Fruit fly (Drosophila melanogaster): ENCODE results near the gene CG3808.

The CG3808 gene

DNA sequence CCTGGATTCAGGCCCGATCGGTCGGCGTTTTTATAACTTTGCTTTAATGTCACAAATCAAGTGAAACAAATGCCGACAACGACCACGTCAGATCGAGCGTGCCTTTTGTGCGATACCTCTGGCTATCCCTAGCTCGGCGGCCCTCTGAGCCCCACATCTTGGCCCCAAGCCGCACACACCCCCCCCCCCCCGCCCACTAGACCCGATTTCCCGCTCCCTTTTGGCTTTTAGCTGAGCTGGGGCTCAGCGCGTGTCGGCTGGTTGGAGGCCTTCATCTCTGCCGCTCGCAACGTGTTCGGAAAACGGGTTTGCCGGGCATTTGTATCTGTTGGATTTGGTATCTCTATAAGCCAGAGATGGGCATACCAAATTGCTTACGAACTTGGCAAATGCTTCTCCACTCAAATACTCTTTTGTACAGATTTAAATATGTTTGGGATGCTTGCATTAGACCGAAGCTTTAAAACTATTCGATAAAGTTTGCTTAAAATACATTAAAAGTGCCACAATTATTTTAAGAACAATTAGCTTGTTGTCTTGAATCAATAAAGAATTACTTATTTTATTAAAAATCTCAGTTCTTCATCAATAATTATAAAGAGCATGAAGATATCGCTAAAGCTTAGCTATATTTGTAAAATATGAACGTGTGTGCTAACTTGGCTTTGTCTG lies 15.9 kb upstream of the CG3808 start (continued):
- TF ChIP-seq wek (GFP tag; optimal IDR thresholded peaks at IDR 0.05) (no peak), da (GFP tag; optimal IDR thresholded peaks at IDR 0.05) (no peak), Hmx (GFP tag; optimal IDR thresholded peaks at IDR 0.05) (no peak), CG17802 (tag; optimal IDR thresholded peaks at IDR 0.05) (no peak), ash1 (GFP tag; optimal IDR thresholded peaks at IDR 0.05) (no peak), lov (optimal IDR thresholded peaks at IDR 0.05) (no peak), lov (GFP tag; IDR thresholded peaks at IDR 0.05) (no peak), fd3F (GFP tag; optimal IDR thresholded peaks at IDR 0.05) (peak; percentile 39), MTF-1 (GFP tag; optimal IDR thresholded peaks at IDR 0.05; ENCODE audit: borderline replicate concordance) (no peak), CG10147 (GFP tag; optimal IDR thresholded peaks at IDR 0.05) (peak; percentile 42), Sox100B (GFP tag; optimal IDR thresholded peaks at IDR 0.05) (peak; percentile 48), BtbVII (GFP tag; optimal IDR thresholded peaks at IDR 0.05) (peak; percentile 35), p53 (GFP tag; optimal IDR thresholded peaks at IDR 0.05) (no peak), sr (GFP tag; IDR thresholded peaks at IDR 0.05) (peak; percentile 49; the same call in 1 of the 3 replicates), CG3065 (GFP tag; optimal IDR thresholded peaks at IDR 0.05) (no peak), fu2 (GFP tag; optimal IDR thresholded peaks at IDR 0.05) (no peak), CG32772 (GFP tag; IDR thresholded peaks at IDR 0.05) (no peak), Pdp1 (GFP tag; optimal IDR thresholded peaks at IDR 0.05) (no peak), GATAe (GFP tag; conservative IDR thresholded peaks at IDR 0.05) (no peak), hth (optimal IDR thresholded peaks at IDR 0.05) (no peak), CG1647 (GFP tag; optimal IDR thresholded peaks at IDR 0.05) (no peak), gsb-n (tag; optimal IDR thresholded peaks at IDR 0.05) (peak; percentile 26), vvl (GFP tag; IDR thresholded peaks at IDR 0.05) (peak; percentile 48; the same call in 1 of the 2 replicates), CG12104 (GFP tag; optimal IDR thresholded peaks at IDR 0.05) (peak; percentile 41), gem (tag; optimal IDR thresholded peaks at IDR 0.05) (peak; percentile 66), nerfin-1 (tag; optimal IDR thresholded peaks at IDR 0.05) (no peak), CG13894 (tag; optimal IDR thresholded peaks at IDR 0.05) (peak; percentile 82), Sox102F (GFP tag; optimal IDR thresholded peaks at IDR 0.05) (peak; percentile 56), Neu2 (GFP tag; optimal IDR thresholded peaks at IDR 0.05; ENCODE audit: borderline replicate concordance) (no peak), CG2120 (GFP tag; optimal IDR thresholded peaks at IDR 0.05) (peak; percentile 60), nom (GFP tag; optimal IDR thresholded peaks at IDR 0.05) (no peak), Gsc (GFP tag; IDR thresholded peaks at IDR 0.05) (no peak), tio (GFP tag; optimal IDR thresholded peaks at IDR 0.05) (no peak), dysf (GFP tag; IDR thresholded peaks at IDR 0.05) (peak; percentile 67; the same call in 2 of the 3 replicates), Xrp1 (GFP tag; IDR thresholded peaks at IDR 0.05) (no peak), tx (GFP tag; optimal IDR thresholded peaks at IDR 0.05) (no peak), CG8359 (GFP tag; optimal IDR thresholded peaks at IDR 0.05; ENCODE audit: borderline replicate concordance) (no peak), h (optimal IDR thresholded peaks at IDR 0.05) (no peak), Gug (GFP tag; IDR thresholded peaks at IDR 0.05) (no peak; the same call in 3 of the 4 replicates), fd64A (GFP tag; optimal IDR thresholded peaks at IDR 0.05) (no peak), gsb (GFP tag; IDR thresholded peaks at IDR 0.05) (no peak), luna (GFP tag; optimal IDR thresholded peaks at IDR 0.05) (no peak), grn (GFP tag; optimal IDR thresholded peaks at IDR 0.05) (no peak), crp (GFP tag; optimal IDR thresholded peaks at IDR 0.05) (no peak), CG16813 (GFP tag; IDR thresholded peaks at IDR 0.05; ENCODE audit: partially characterized antibody) (no peak), zen (tag; optimal IDR thresholded peaks at IDR 0.05) (no peak), CG10979 (tag; optimal IDR thresholded peaks at IDR 0.05) (no peak), lola (GFP tag; optimal IDR thresholded peaks at IDR 0.05) (no peak), aop (GFP tag; IDR thresholded peaks at IDR 0.05) (no peak), CG6813 (GFP tag; optimal IDR thresholded peaks at IDR 0.05) (no peak)
